Worm (Caenorhabditis elegans) whole organism, early embryonic: Measurements from ENCODE around the gene col-187.

ENCODE experiments used
- F13C5.2 ChIP-seq: sonication (generic microtip); optimal IDR thresholded peaks from 2 replicates; lab custom pipeline; 2017; ENCODE audit warnings: mild to moderate bottlenecking, missing genetic modification characterization, inconsistent platforms, missing compliant biosample characterization
- ama-1 ChIP-seq: fragments of 150-350 bp; optimal IDR thresholded peaks from 2 replicates; lab custom pipeline; 2014
- ets-7 ChIP-seq: sonication (generic microtip); optimal IDR thresholded peaks from 2 replicates; lab custom pipeline; 2016; ENCODE audit warnings: missing genotype, missing genetic modification characterization, missing compliant biosample characterization
- flt-1 ChIP-seq: fragments of 200-800 bp; sonication (Bioruptor generic); IDR thresholded peaks from 2 replicates; pipeline ENCODE4 v1.3.6; 2022; ENCODE audit warnings: missing genetic modification characterization, missing compliant biosample characterization
- tbx-37 ChIP-seq: fragments of 200-800 bp; sonication (Bioruptor generic); conservative IDR thresholded peaks from 2 replicates; pipeline ENCODE4 v1.3.6; 2022; ENCODE audit warnings: missing genetic modification reagents, missing genetic modification characterization, missing compliant biosample characterization
- tra-4 ChIP-seq: sonication (generic microtip); optimal IDR thresholded peaks from 2 replicates; lab custom pipeline; 2017; ENCODE audit warnings: missing genetic modification characterization, missing compliant biosample characterization

- TF ChIP-seq ama-1 (lab: Kevin White, UChicago) (no peak), tra-4 (tag; lab: Kevin White, UChicago) (no peak), ets-7 (tag; lab: Kevin White, UChicago) (no peak), tbx-37 (GFP tag; lab: Robert Waterston, UW) (no peak), flt-1 (GFP tag; lab: Robert Waterston, UW) (no peak), F13C5.2 (tag; lab: Kevin White, UChicago) (no peak)
Measured at ce11 chrX:16116279-16116678, 43.6 kb downstream of the col-187 start.
